Fruit fly (Drosophila melanogaster) S2 (cell line): ENCODE measurements around the gene fz2.

ENCODE experiments used
- CG8478 ChIP-seq: fragments of >200 bp; optimal IDR thresholded peaks from 2 replicates; lab custom pipeline; 2018
- CTCF ChIP-seq, 2 experiments: fragments of >200 bp; optimal IDR thresholded peaks; 2 replicates each; lab custom pipeline; 2018

dm6 chr3L:19175368-19175767 is 59.8 kb downstream of the fz2 start:
- no peak for TF ChIP-seq CTCF (optimal IDR thresholded peaks at IDR 0.05; lab: Kevin White, UChicago)
- no peak for TF ChIP-seq CG8478
